Worm (Caenorhabditis elegans) whole organism, late embryonic: ENCODE measurements around the gene atgl-1.

Source experiments
- Y22D7AL.16 ChIP-seq: sonication (generic microtip); optimal IDR thresholded peaks from 2 replicates; lab custom pipeline; 2016; ENCODE audit warnings: missing genetic modification characterization, missing compliant biosample characterization
- ceh-6 ChIP-seq: fragments of 200-800 bp; sonication (Bioruptor generic); optimal IDR thresholded peaks from 2 replicates; lab custom pipeline; 2018; ENCODE audit warnings: mild to moderate bottlenecking, missing genetic modification characterization, missing compliant biosample characterization
- che-1 ChIP-seq: sonication (generic microtip); optimal IDR thresholded peaks from 2 replicates; lab custom pipeline; 2016; ENCODE audit warnings: mild to moderate bottlenecking, missing genetic modification characterization, missing compliant biosample characterization
- ets-4 ChIP-seq: sonication (generic microtip); optimal IDR thresholded peaks from 2 replicates; lab custom pipeline; 2016; ENCODE audit warnings: missing genetic modification characterization, missing compliant biosample characterization

DNA sequence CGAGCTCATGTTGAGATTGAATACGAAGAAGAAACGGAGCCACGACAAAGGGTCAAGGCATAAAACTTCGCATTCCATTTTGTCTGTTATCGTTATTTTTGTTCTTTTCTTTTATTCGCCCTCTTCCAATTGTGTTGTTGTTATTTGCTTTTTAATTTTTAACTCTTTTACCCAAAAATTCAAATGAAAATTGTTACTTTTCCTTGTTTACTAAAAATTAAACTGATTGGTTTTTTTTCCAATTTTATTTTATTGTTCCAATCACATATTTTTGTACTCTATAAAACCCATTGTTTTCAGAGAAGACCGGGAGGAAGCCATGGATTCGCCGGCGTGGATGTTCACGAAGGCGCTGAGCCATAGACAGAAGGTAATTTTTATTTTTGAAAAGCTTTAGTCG lies 38.8 kb downstream of the atgl-1 start, which contains the start of gene C16A3.5:
- no peak for TF ChIP-seq ceh-6 (GFP tag; lab: Kevin White, UChicago)
- no peak for TF ChIP-seq che-1
- no peak for TF ChIP-seq Y22D7AL.16 (tag; lab: Kevin White, UChicago)
- no peak for TF ChIP-seq ets-4
